Fruit fly (Drosophila melanogaster) whole organism, embryonic: Measurements from ENCODE around the gene Dmtn.

Experiments
- CG15601 ChIP-seq: fragments of 200-800 bp; sonication (Bioruptor generic); optimal IDR thresholded peaks from 3 replicates; lab custom pipeline; 2019; ENCODE audit warnings: missing biosample characterization, mild to moderate bottlenecking, missing genetic modification characterization, moderate library complexity
- CG9876 ChIP-seq: fragments of 200-800 bp; sonication (Bioruptor generic); optimal IDR thresholded peaks from 2 replicates; lab custom pipeline; 2016; ENCODE audit warnings: missing biosample characterization, missing genetic modification characterization
- D ChIP-seq, 2 experiments: fragments of 200-800 bp in 1 of 2; fragments of >200 bp in 1 of 2; sonication (Bioruptor generic) in 1 of 2; optimal IDR thresholded peaks; 2 replicates in 1 of 2; 3 replicates in 1 of 2; lab custom pipeline; 2017; ENCODE audit warnings: mild to moderate bottlenecking in 1 of 2, missing biosample characterization in 1 of 2, missing genetic modification characterization in 1 of 2, missing genetic modification reagents in 1 of 2
- HLH3B ChIP-seq: fragments of 200-800 bp; sonication (Bioruptor generic); IDR thresholded peaks from 2 replicates; pipeline ENCODE4 v1.3.6; 2022; ENCODE audit warnings: missing biosample characterization, missing genetic modification characterization
- crc ChIP-seq: fragments of 200-800 bp; sonication (Bioruptor generic); optimal IDR thresholded peaks from 2 replicates; lab custom pipeline; 2016; ENCODE audit warnings: missing biosample characterization, missing genetic modification characterization
- ssp ChIP-seq: fragments of 200-800 bp; sonication (Bioruptor generic); IDR thresholded peaks from 2 replicates; pipeline ENCODE4 v1.3.6; 2022; ENCODE audit warnings: missing biosample characterization, missing genetic modification characterization
- trh ChIP-seq: fragments of 200-800 bp; sonication (Bioruptor generic); optimal IDR thresholded peaks from 2 replicates; lab custom pipeline; 2016; ENCODE audit warnings: missing biosample characterization, missing genetic modification characterization

- TF ChIP-seq D (optimal IDR thresholded peaks at IDR 0.05; lab: Kevin White, UChicago) (no peak), D (GFP tag; optimal IDR thresholded peaks at IDR 0.05; lab: Kevin White, UChicago) (no peak), crc (GFP tag; lab: Kevin White, UChicago) (no peak), ssp (GFP tag; lab: Robert Waterston, UW) (no peak), trh (no peak), CG15601 (no peak), CG9876 (GFP tag; lab: Kevin White, UChicago) (no peak), HLH3B (GFP tag; lab: Robert Waterston, UW) (no peak)
These were observed 29.8 kb downstream of the Dmtn start, which contains the start of gene CRAT for dm6 chr3R:6375944-6376343.
